Worm (Caenorhabditis elegans) whole organism, mixed stage, embryonic: Measurements from ENCODE around the gene C34F6.10.

Experiments
- blmp-1 ChIP-seq: fragments of 150-350 bp; optimal IDR thresholded peaks from 2 replicates; lab custom pipeline; 2014; ENCODE audit warnings: missing biosample characterization, missing genetic modification characterization
- flh-1 ChIP-seq: fragments of 200-800 bp; sonication (Bioruptor generic); optimal IDR thresholded peaks from 2 replicates; lab custom pipeline; 2018; ENCODE audit warnings: mild to moderate bottlenecking, missing genetic modification characterization, moderate library complexity, missing compliant biosample characterization
- lin-32 ChIP-seq: fragments of 200-800 bp; sonication (Bioruptor generic); optimal IDR thresholded peaks from 2 replicates; lab custom pipeline; 2018; ENCODE audit warnings: mild to moderate bottlenecking, missing genetic modification characterization, missing compliant biosample characterization
- nhr-237 ChIP-seq: fragments of 150-350 bp; optimal IDR thresholded peaks from 2 replicates; lab custom pipeline; 2014; ENCODE audit warnings: missing biosample characterization, missing genetic modification characterization

DNA sequence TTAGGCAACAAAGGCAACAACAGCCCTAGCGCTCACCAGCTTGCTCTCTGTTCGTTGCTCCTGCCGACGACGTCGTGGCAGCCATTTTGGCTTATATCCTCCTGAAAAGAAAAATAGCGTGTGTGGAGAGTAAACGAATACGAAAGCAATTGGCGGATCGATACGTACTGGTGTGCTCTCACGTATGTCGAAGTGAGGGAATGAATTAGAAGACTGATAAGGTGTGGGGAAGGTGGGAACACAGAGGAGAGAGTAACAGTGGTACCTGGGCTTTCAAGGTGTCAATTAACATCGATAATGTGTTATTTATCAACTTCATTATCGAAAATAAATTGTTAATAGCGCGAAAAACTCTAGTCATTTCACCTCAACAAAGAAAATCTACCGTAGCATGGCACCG lies 31.6 kb downstream of the C34F6.10 start, which contains the start of gene C34F6.5:
- TF ChIP-seq nhr-237 (no peak), flh-1 (GFP tag; lab: Kevin White, UChicago) (no peak), lin-32 (GFP tag; lab: Kevin White, UChicago) (no peak), blmp-1 (tag; lab: Kevin White, UChicago) (no peak)
